Worm (Caenorhabditis elegans) whole organism, L3 larva: ENCODE measurements around the gene C55C3.73.

Experiments
- ama-1 ChIP-seq: fragments of 150-350 bp; optimal IDR thresholded peaks from 2 replicates; lab custom pipeline; 2018
- ceh-16 ChIP-seq: sonication (generic microtip); optimal IDR thresholded peaks from 2 replicates; lab custom pipeline; 2017; ENCODE audit warnings: missing biosample characterization, missing genetic modification characterization
- elt-2 ChIP-seq: sonication (generic microtip); optimal IDR thresholded peaks from 2 replicates; lab custom pipeline; 2016; ENCODE audit warnings: missing genetic modification reagents, mild to moderate bottlenecking, missing genetic modification characterization, missing compliant biosample characterization
- fos-1 ChIP-seq: fragments of 150-350 bp; optimal IDR thresholded peaks from 2 replicates; lab custom pipeline; 2014; ENCODE audit warnings: missing biosample characterization, missing genetic modification characterization
- nhr-25 ChIP-seq: sonication (generic microtip); optimal IDR thresholded peaks from 2 replicates; lab custom pipeline; 2017; ENCODE audit warnings: missing biosample characterization, missing genetic modification characterization
- nhr-76 ChIP-seq: fragments of 150-350 bp; sonication (generic microtip); optimal IDR thresholded peaks from 5 replicates; lab custom pipeline; 2014; ENCODE audit warnings: missing biosample characterization, missing genetic modification characterization
- ztf-4 ChIP-seq: fragments of 150-350 bp; optimal IDR thresholded peaks from 2 replicates; lab custom pipeline; 2014; ENCODE audit warnings: missing biosample characterization, missing genetic modification characterization

ce11 chrIV:5706603-5707002, 3.4 kb upstream of the C55C3.73 start:
- TF ChIP-seq nhr-76 (tag; lab: Kevin White, UChicago) (no peak), elt-2 (tag; lab: Kevin White, UChicago) (no peak), nhr-25 (tag; lab: Kevin White, UChicago) (peak; percentile 64), ztf-4 (no peak), ceh-16 (tag; lab: Kevin White, UChicago) (no peak), fos-1 (tag; lab: Kevin White, UChicago) (no peak), ama-1 (no peak)
